Worm (Caenorhabditis elegans): Measurements from ENCODE around the gene C54D10.3.

ce11 chrV:12432111-12432510 is 13.7 kb downstream of the C54D10.3 start, which contains the start of gene C54D10.13:
- no peak for TF ChIP-seq R02D3.7 (tag; optimal IDR thresholded peaks at IDR 0.05)
- no peak for TF ChIP-seq tbx-2 (tag; optimal IDR thresholded peaks at IDR 0.05)
- no peak for TF ChIP-seq snpc-4 (tag; optimal IDR thresholded peaks at IDR 0.05)
